Worm (Caenorhabditis elegans) whole organism, late embryonic: ENCODE results near the gene csc-1.

ENCODE experiments used
- C08G9.2 ChIP-seq: sonication (generic microtip); optimal IDR thresholded peaks from 2 replicates; lab custom pipeline; 2016; ENCODE audit warnings: mild to moderate bottlenecking, missing genetic modification characterization, moderate library complexity, missing compliant biosample characterization
- K02D7.2 ChIP-seq: sonication (generic microtip); optimal IDR thresholded peaks from 2 replicates; lab custom pipeline; 2017; ENCODE audit warnings: mild to moderate bottlenecking, missing genetic modification characterization, missing compliant biosample characterization
- K09A11.1 ChIP-seq: sonication (generic microtip); optimal IDR thresholded peaks from 2 replicates; lab custom pipeline; 2017; ENCODE audit warnings: antibody characterized with exemption, mild to moderate bottlenecking, missing genetic modification characterization, missing compliant biosample characterization; ENCODE audit not compliant: insufficient read depth
- Y22D7AL.16 ChIP-seq: sonication (generic microtip); optimal IDR thresholded peaks from 2 replicates; lab custom pipeline; 2016; ENCODE audit warnings: missing genetic modification characterization, missing compliant biosample characterization
- ceh-19 ChIP-seq: fragments of 200-800 bp; sonication (Bioruptor generic); optimal IDR thresholded peaks from 2 replicates; lab custom pipeline; 2018; ENCODE audit warnings: mild to moderate bottlenecking, missing genetic modification characterization, missing compliant biosample characterization
- ceh-2 ChIP-seq: sonication (generic microtip); optimal IDR thresholded peaks from 2 replicates; lab custom pipeline; 2016; ENCODE audit warnings: missing genotype, missing genetic modification characterization, missing compliant biosample characterization
- ceh-24 ChIP-seq: sonication (generic microtip); optimal IDR thresholded peaks from 2 replicates; lab custom pipeline; 2016; ENCODE audit warnings: mild to moderate bottlenecking, missing genetic modification characterization, missing compliant biosample characterization
- che-1 ChIP-seq: sonication (generic microtip); optimal IDR thresholded peaks from 2 replicates; lab custom pipeline; 2016; ENCODE audit warnings: mild to moderate bottlenecking, missing genetic modification characterization, missing compliant biosample characterization
- dmd-4 ChIP-seq: sonication (generic microtip); optimal IDR thresholded peaks from 2 replicates; lab custom pipeline; 2016; ENCODE audit warnings: borderline replicate concordance, missing genetic modification characterization, missing compliant biosample characterization
- dve-1 ChIP-seq: sonication (generic microtip); optimal IDR thresholded peaks from 2 replicates; lab custom pipeline; 2017; ENCODE audit warnings: antibody characterized with exemption, mild to moderate bottlenecking, missing genetic modification characterization, missing compliant biosample characterization
- elt-2 ChIP-seq: sonication (generic microtip); optimal IDR thresholded peaks from 2 replicates; lab custom pipeline; 2016; ENCODE audit warnings: missing genetic modification reagents, missing genetic modification characterization, missing compliant biosample characterization
- fax-1 ChIP-seq: sonication (generic microtip); optimal IDR thresholded peaks from 2 replicates; lab custom pipeline; 2016; ENCODE audit warnings: missing genotype, missing genetic modification characterization, missing compliant biosample characterization
- gmeb-2 ChIP-seq: sonication (generic microtip); optimal IDR thresholded peaks from 2 replicates; lab custom pipeline; 2016; ENCODE audit warnings: missing genetic modification characterization, inconsistent platforms, missing compliant biosample characterization
- hlh-30 ChIP-seq: sonication (generic microtip); optimal IDR thresholded peaks from 2 replicates; lab custom pipeline; 2017; ENCODE audit warnings: antibody characterized with exemption, missing genetic modification characterization, missing compliant biosample characterization; ENCODE audit not compliant: insufficient read depth
- hlh-6 ChIP-seq: sonication (generic microtip); optimal IDR thresholded peaks from 2 replicates; lab custom pipeline; 2016; ENCODE audit warnings: missing genotype, missing genetic modification characterization, missing compliant biosample characterization
- hlh-8 ChIP-seq: sonication (generic microtip); optimal IDR thresholded peaks from 2 replicates; lab custom pipeline; 2016; ENCODE audit warnings: missing genotype, missing genetic modification characterization, missing compliant biosample characterization
- lin-11 ChIP-seq: fragments of 200-800 bp; sonication (Bioruptor generic); optimal IDR thresholded peaks from 2 replicates; lab custom pipeline; 2018; ENCODE audit warnings: mild to moderate bottlenecking, missing genetic modification characterization, missing compliant biosample characterization
- mec-3 ChIP-seq: sonication (generic microtip); optimal IDR thresholded peaks from 2 replicates; lab custom pipeline; 2016; ENCODE audit warnings: borderline replicate concordance, missing genetic modification characterization, missing compliant biosample characterization
- nfya-1 ChIP-seq: sonication (generic microtip); optimal IDR thresholded peaks from 2 replicates; lab custom pipeline; 2017; ENCODE audit warnings: missing genetic modification characterization, mild to moderate bottlenecking, missing compliant biosample characterization, antibody characterized with exemption, moderate library complexity
- nhr-232 ChIP-seq: sonication (generic microtip); optimal IDR thresholded peaks from 2 replicates; lab custom pipeline; 2016; ENCODE audit warnings: missing genetic modification characterization, missing compliant biosample characterization
- npax-4 ChIP-seq: sonication (generic microtip); optimal IDR thresholded peaks from 2 replicates; lab custom pipeline; 2016; ENCODE audit warnings: missing genetic modification characterization, missing compliant biosample characterization
- odd-2 ChIP-seq: sonication (generic microtip); optimal IDR thresholded peaks from 2 replicates; lab custom pipeline; 2017; ENCODE audit warnings: antibody characterized with exemption, mild to moderate bottlenecking, missing genetic modification characterization, missing compliant biosample characterization
- pat-9 ChIP-seq: fragments of 200-800 bp; sonication (Bioruptor generic); optimal IDR thresholded peaks from 2 replicates; lab custom pipeline; 2018; ENCODE audit warnings: mild to moderate bottlenecking, missing genetic modification characterization, moderate library complexity, missing compliant biosample characterization
- pax-1 ChIP-seq: fragments of 150-350 bp; optimal IDR thresholded peaks from 2 replicates; lab custom pipeline; 2014; ENCODE audit warnings: missing biosample characterization, missing genetic modification characterization
- pha-4 ChIP-seq: fragments of 150-350 bp; optimal IDR thresholded peaks from 2 replicates; lab custom pipeline; 2018; ENCODE audit warnings: missing biosample characterization, missing genetic modification reagents, missing genetic modification characterization
- pqm-1 ChIP-seq: sonication (generic microtip); optimal IDR thresholded peaks from 2 replicates; lab custom pipeline; 2016; ENCODE audit warnings: missing genetic modification characterization, missing compliant biosample characterization
- ref-2 ChIP-seq: sonication (generic microtip); optimal IDR thresholded peaks from 2 replicates; lab custom pipeline; 2016; ENCODE audit warnings: missing genetic modification characterization, missing compliant biosample characterization
- rnt-1 ChIP-seq: sonication (generic microtip); optimal IDR thresholded peaks from 2 replicates; lab custom pipeline; 2016; ENCODE audit warnings: missing genetic modification characterization, missing compliant biosample characterization
- sdc-2 ChIP-seq: sonication (generic microtip); optimal IDR thresholded peaks from 2 replicates; lab custom pipeline; 2016; ENCODE audit warnings: missing genotype, missing genetic modification characterization, missing compliant biosample characterization
- sox-2 ChIP-seq: fragments of 200-800 bp; sonication (Bioruptor generic); IDR thresholded peaks from 2 replicates; pipeline ENCODE4 v1.3.6; 2022; ENCODE audit warnings: missing genetic modification reagents, missing genetic modification characterization, missing compliant biosample characterization
- sox-4 ChIP-seq: sonication (generic microtip); optimal IDR thresholded peaks from 2 replicates; lab custom pipeline; 2017; ENCODE audit warnings: mild to moderate bottlenecking, missing genetic modification characterization, inconsistent platforms, missing compliant biosample characterization
- syd-9 ChIP-seq: sonication (generic microtip); optimal IDR thresholded peaks from 2 replicates; lab custom pipeline; 2016; ENCODE audit warnings: mild to moderate bottlenecking, missing genetic modification characterization, moderate library complexity, missing compliant biosample characterization
- tbx-2 ChIP-seq: sonication (generic microtip); optimal IDR thresholded peaks from 2 replicates; lab custom pipeline; 2016; ENCODE audit warnings: missing genetic modification characterization, missing compliant biosample characterization
- tbx-7 ChIP-seq: sonication (generic microtip); optimal IDR thresholded peaks from 2 replicates; lab custom pipeline; 2016; ENCODE audit warnings: missing genotype, missing genetic modification characterization, missing compliant biosample characterization
- unc-55 ChIP-seq: sonication (generic microtip); optimal IDR thresholded peaks from 2 replicates; lab custom pipeline; 2017; ENCODE audit warnings: missing biosample characterization, missing genetic modification reagents, missing genetic modification characterization

Gene csc-1

ce11 chrII:13585655-13586170 lies 11.0 kb upstream of the csc-1 start, which contains the start of gene Y48E1B.8:
TSS of gene Y48E1B.8 (plus strand) at chrII:13585705.
- TF ChIP-seq lin-11 (tag; lab: Kevin White, UChicago) = no peak
- TF ChIP-seq K09A11.1 (tag; lab: Kevin White, UChicago) = no peak
- TF ChIP-seq C08G9.2 = peak; percentile 14
- TF ChIP-seq, all 69 proteins: peak for 1

- TF ChIP-seq ceh-24 (tag; lab: Kevin White, UChicago) = no peak
- TF ChIP-seq hlh-6 (tag; lab: Kevin White, UChicago) = no peak
- TF ChIP-seq pha-4 = no peak
- TF ChIP-seq dmd-4 (tag; lab: Kevin White, UChicago) = no peak
- no peak for TF ChIP-seq rnt-1
- no peak for TF ChIP-seq nfya-1 (tag; lab: Kevin White, UChicago)
- no peak for TF ChIP-seq mec-3 (tag; lab: Kevin White, UChicago)
- TF ChIP-seq K02D7.2 (tag; lab: Kevin White, UChicago) = no peak
- TF ChIP-seq C08G9.2 = no peak
- no peak for TF ChIP-seq sox-4 (tag; lab: Kevin White, UChicago)
Measured at ce11 chrII:13590461-13590860, 6.3 kb upstream of the csc-1 start, which contains the start of gene clec-145. TSS of gene clec-145 (minus strand) at chrII:13590561.

ce11 chrII:13593659-13594221 lies 3.0 kb upstream of the csc-1 start, which contains the start of gene clec-146:
TSS of gene clec-146 (minus strand) at chrII:13593774.
- TF ChIP-seq hlh-30 (tag; lab: Kevin White, UChicago) (peak; percentile 23), dve-1 (tag; lab: Kevin White, UChicago) (no peak), elt-2 (tag; lab: Kevin White, UChicago) (no peak)

- TF ChIP-seq ceh-2 = no peak
- no peak for TF ChIP-seq hlh-6 (tag; lab: Kevin White, UChicago)
- TF ChIP-seq fax-1 (tag; lab: Kevin White, UChicago) = no peak
Measured at ce11 chrII:13595279-13595678, 1.5 kb upstream of the csc-1 start.

- TF ChIP-seq nhr-232 (tag; lab: Kevin White, UChicago) (no peak), dve-1 (tag; lab: Kevin White, UChicago) (no peak), unc-55 (no peak), pqm-1 (no peak), K02D7.2 (tag; lab: Kevin White, UChicago) (no peak), tbx-7 (no peak), pat-9 (tag; lab: Kevin White, UChicago) (no peak), syd-9 (tag; lab: Kevin White, UChicago) (no peak), sox-2 (GFP tag; lab: Robert Waterston, UW) (no peak), mec-3 (tag; lab: Kevin White, UChicago) (no peak), odd-2 (tag; lab: Kevin White, UChicago) (no peak), gmeb-2 (tag; lab: Kevin White, UChicago) (no peak)
Measured at ce11 chrII:13600904-13601303, 4.1 kb downstream of the csc-1 start, which contains the start of gene csp-1. TSS of gene csp-1 (plus strand) at chrII:13601204.

- TF ChIP-seq gmeb-2 (tag; lab: Kevin White, UChicago) (no peak), ref-2 (tag; lab: Kevin White, UChicago) (no peak), K02D7.2 (tag; lab: Kevin White, UChicago) (no peak), syd-9 (tag; lab: Kevin White, UChicago) (no peak), pax-1 (no peak), npax-4 (tag; lab: Kevin White, UChicago) (no peak), hlh-6 (tag; lab: Kevin White, UChicago) (no peak), ceh-24 (tag; lab: Kevin White, UChicago) (no peak), hlh-8 (tag; lab: Kevin White, UChicago) (no peak), sdc-2 (tag; lab: Kevin White, UChicago) (no peak), Y22D7AL.16 (tag; lab: Kevin White, UChicago) (no peak), sox-2 (GFP tag; lab: Robert Waterston, UW) (no peak), sox-4 (tag; lab: Kevin White, UChicago) (no peak), elt-2 (tag; lab: Kevin White, UChicago) (peak; percentile 10), che-1 (no peak), tbx-2 (tag; lab: Kevin White, UChicago) (no peak), rnt-1 (peak; percentile 59), ceh-19 (GFP tag; lab: Kevin White, UChicago) (no peak), unc-55 (peak; percentile 10)
Measured at ce11 chrII:13609655-13610054, 12.9 kb downstream of the csc-1 start, which contains the start of gene gst-20. TSS of gene gst-20 (minus strand) at chrII:13609824.
